Fruit fly (Drosophila melanogaster) whole organism, embryonic: Measurements from ENCODE around the gene CG8173.

Source experiments
- CG10209 ChIP-seq: fragments of 200-800 bp; sonication (Bioruptor generic); optimal IDR thresholded peaks from 3 replicates; lab custom pipeline; 2017; ENCODE audit warnings: missing biosample characterization, mild to moderate bottlenecking, missing genetic modification characterization, missing genetic modification reagents
- CG12236 ChIP-seq: fragments of 200-800 bp; sonication (Bioruptor generic); optimal IDR thresholded peaks from 2 replicates; lab custom pipeline; 2016; ENCODE audit warnings: missing biosample characterization, missing genetic modification characterization
- CG13287 ChIP-seq: fragments of 200-800 bp; sonication (Bioruptor generic); IDR thresholded peaks from 2 replicates; pipeline ENCODE4 v1.3.6; 2022; ENCODE audit warnings: missing biosample characterization, missing genetic modification characterization; ENCODE audit not compliant: partially characterized antibody
- CG15514 ChIP-seq: fragments of 200-800 bp; sonication (Bioruptor generic); optimal IDR thresholded peaks from 3 replicates; lab custom pipeline; 2017; ENCODE audit warnings: missing biosample characterization, missing genetic modification characterization, mild to moderate bottlenecking, moderate library complexity, missing genetic modification reagents
- CG16815 ChIP-seq: fragments of 200-800 bp; sonication (Bioruptor generic); optimal IDR thresholded peaks from 3 replicates; lab custom pipeline; 2017; ENCODE audit warnings: missing biosample characterization, mild to moderate bottlenecking, missing genetic modification characterization
- CG17186 ChIP-seq: fragments of 200-800 bp; sonication (Bioruptor generic); optimal IDR thresholded peaks from 3 replicates; lab custom pipeline; 2017; ENCODE audit warnings: missing biosample characterization, missing genetic modification reagents, missing genetic modification characterization
- CG17328 ChIP-seq: fragments of 200-800 bp; sonication (Bioruptor generic); IDR thresholded peaks from 2 replicates; pipeline ENCODE4 v1.3.6; 2022; ENCODE audit warnings: missing biosample characterization, missing genetic modification characterization
- CG2202 ChIP-seq: fragments of 200-800 bp; sonication (Bioruptor generic); optimal IDR thresholded peaks from 2 replicates; lab custom pipeline; 2018; ENCODE audit warnings: missing biosample characterization, mild to moderate bottlenecking, missing genetic modification characterization
- CG30020 ChIP-seq: fragments of 200-800 bp; optimal IDR thresholded peaks from 2 replicates; lab custom pipeline; 2019; ENCODE audit warnings: missing biosample characterization, mild to moderate bottlenecking, missing genetic modification characterization, moderate library complexity
- CG42726 ChIP-seq: fragments of 200-800 bp; sonication (Bioruptor generic); IDR thresholded peaks from 2 replicates; pipeline ENCODE4 v1.3.6; 2022; ENCODE audit warnings: missing biosample characterization, missing genetic modification characterization; ENCODE audit not compliant: partially characterized antibody
- CG4282 ChIP-seq: fragments of 200-800 bp; sonication (Bioruptor generic); optimal IDR thresholded peaks from 2 replicates; lab custom pipeline; 2016; ENCODE audit warnings: missing biosample characterization, missing genetic modification characterization
- CG6254 ChIP-seq: fragments of 200-800 bp; sonication (Bioruptor generic); optimal IDR thresholded peaks from 3 replicates; lab custom pipeline; 2017; ENCODE audit warnings: mild to moderate bottlenecking, missing biosample characterization, missing genetic modification reagents, missing genetic modification characterization
- CG7556 ChIP-seq: fragments of 200-800 bp; sonication (Bioruptor generic); optimal IDR thresholded peaks from 2 replicates; lab custom pipeline; 2017; ENCODE audit warnings: missing biosample characterization, mild to moderate bottlenecking, missing genetic modification characterization
- CG8924 ChIP-seq: fragments of 200-800 bp; optimal IDR thresholded peaks from 3 replicates; lab custom pipeline; 2019; ENCODE audit warnings: missing biosample characterization, mild to moderate bottlenecking, missing genetic modification characterization, moderate library complexity
- CkIIα-i1 ChIP-seq: fragments of 200-800 bp; sonication (Bioruptor generic); IDR thresholded peaks from 2 replicates; pipeline ENCODE4 v1.3.6; 2022; ENCODE audit warnings: missing biosample characterization, missing genetic modification characterization
- D19A ChIP-seq: fragments of 200-800 bp; optimal IDR thresholded peaks from 3 replicates; lab custom pipeline; 2019; ENCODE audit warnings: missing biosample characterization, mild to moderate bottlenecking, missing genetic modification characterization, moderate library complexity
- Dek ChIP-seq: fragments of 200-800 bp; sonication (Bioruptor generic); optimal IDR thresholded peaks from 3 replicates; lab custom pipeline; 2019; ENCODE audit warnings: missing biosample characterization, mild to moderate bottlenecking, missing genetic modification characterization, moderate library complexity
- ERR ChIP-seq: fragments of 200-800 bp; sonication (Bioruptor generic); optimal IDR thresholded peaks from 2 replicates; lab custom pipeline; 2016; ENCODE audit warnings: missing biosample characterization, missing genetic modification characterization
- Fer1 ChIP-seq: fragments of 200-800 bp; sonication (Bioruptor generic); optimal IDR thresholded peaks from 2 replicates; lab custom pipeline; 2017; ENCODE audit warnings: missing biosample characterization, mild to moderate bottlenecking, missing genetic modification characterization
- HLH54F ChIP-seq: fragments of 200-800 bp; sonication (Bioruptor generic); optimal IDR thresholded peaks from 3 replicates; lab custom pipeline; 2016; ENCODE audit warnings: missing biosample characterization, missing genetic modification characterization
- Hr39 ChIP-seq: fragments of >200 bp; optimal IDR thresholded peaks from 2 replicates; lab custom pipeline; 2017
- Lhr ChIP-seq: fragments of 200-800 bp; sonication (Bioruptor generic); optimal IDR thresholded peaks from 3 replicates; lab custom pipeline; 2017; ENCODE audit warnings: mild to moderate bottlenecking, missing biosample characterization, missing genetic modification reagents, missing genetic modification characterization
- MBD-R2 ChIP-seq: fragments of 200-800 bp; sonication (Bioruptor generic); IDR thresholded peaks from 2 replicates; pipeline ENCODE4 v1.3.6; 2022; ENCODE audit warnings: missing biosample characterization, missing genetic modification characterization
- Myb ChIP-seq: fragments of 200-800 bp; sonication (Bioruptor generic); optimal IDR thresholded peaks from 2 replicates; lab custom pipeline; 2016; ENCODE audit warnings: missing biosample characterization, missing genetic modification characterization
- NFAT ChIP-seq: fragments of 200-800 bp; sonication (Bioruptor generic); IDR thresholded peaks from 2 replicates; pipeline ENCODE4 v1.3.6; 2022; ENCODE audit warnings: missing biosample characterization, missing genetic modification characterization
- Pdp1 ChIP-seq, 2 experiments: fragments of 200-800 bp; sonication (Bioruptor generic); optimal IDR thresholded peaks; 3 replicates each; lab custom pipeline; 2016; ENCODE audit warnings: missing biosample characterization in 2 of 2, missing genetic modification characterization in 2 of 2, mild to moderate bottlenecking in 1 of 2, moderate library complexity in 1 of 2
- Rfx ChIP-seq: fragments of 200-800 bp; sonication (Bioruptor generic); IDR thresholded peaks from 2 replicates; pipeline ENCODE4 v1.3.6; 2022; ENCODE audit warnings: missing biosample characterization, missing genetic modification characterization
- Taf1 ChIP-seq: fragments of 200-800 bp; sonication (Bioruptor generic); IDR thresholded peaks from 2 replicates; pipeline ENCODE4 v1.3.6; 2022; ENCODE audit warnings: missing biosample characterization, missing genetic modification characterization
- ase ChIP-seq: fragments of 200-800 bp; sonication (Bioruptor generic); IDR thresholded peaks from 3 replicates; pipeline ENCODE4 v1.3.6; 2022; ENCODE audit warnings: missing biosample characterization, missing genetic modification characterization
- ash1 ChIP-seq: fragments of 200-800 bp; sonication (Bioruptor generic); optimal IDR thresholded peaks from 2 replicates; lab custom pipeline; 2018; ENCODE audit warnings: missing biosample characterization, mild to moderate bottlenecking, missing genetic modification characterization
- az2 ChIP-seq: fragments of 200-800 bp; sonication (Bioruptor generic); optimal IDR thresholded peaks from 3 replicates; lab custom pipeline; 2016; ENCODE audit warnings: missing biosample characterization, missing genetic modification characterization
- bowl ChIP-seq: fragments of 200-800 bp; sonication (Bioruptor generic); IDR thresholded peaks from 2 replicates; pipeline ENCODE4 v1.3.6; 2022; ENCODE audit warnings: missing biosample characterization, missing genetic modification characterization
- btn ChIP-seq: fragments of 200-800 bp; sonication (Bioruptor generic); optimal IDR thresholded peaks from 2 replicates; lab custom pipeline; 2016; ENCODE audit warnings: missing biosample characterization, missing genetic modification characterization
- caup ChIP-seq: fragments of 200-800 bp; sonication (Bioruptor generic); optimal IDR thresholded peaks from 3 replicates; lab custom pipeline; 2017; ENCODE audit warnings: missing biosample characterization, mild to moderate bottlenecking, missing genetic modification characterization, moderate library complexity; ENCODE audit not compliant: severe bottlenecking
- dysf ChIP-seq: fragments of 200-800 bp; sonication (Bioruptor generic); IDR thresholded peaks from 3 replicates; pipeline ENCODE4 v1.3.6; 2022; ENCODE audit warnings: missing biosample characterization, missing genetic modification characterization
- en ChIP-seq: fragments of 200-800 bp; sonication (Bioruptor generic); optimal IDR thresholded peaks from 2 replicates; lab custom pipeline; 2016; ENCODE audit warnings: missing biosample characterization, missing genetic modification characterization
- esg ChIP-seq: fragments of 200-800 bp; sonication (Bioruptor generic); conservative IDR thresholded peaks from 2 replicates; pipeline ENCODE4 v1.3.6; 2022; ENCODE audit warnings: missing biosample characterization, missing genetic modification characterization
- eve ChIP-seq, 2 experiments: fragments of >200 bp; optimal IDR thresholded peaks; 2 replicates each; lab custom pipeline; 2017; ENCODE audit warnings: missing biosample characterization in 2 of 2, missing genetic modification characterization in 2 of 2
- gcm2 ChIP-seq: fragments of 200-800 bp; sonication (Bioruptor generic); optimal IDR thresholded peaks from 2 replicates; lab custom pipeline; 2016; ENCODE audit warnings: missing biosample characterization, missing genetic modification characterization
- ham ChIP-seq: fragments of 200-800 bp; sonication (Bioruptor generic); IDR thresholded peaks from 2 replicates; pipeline ENCODE4 v1.3.6; 2022; ENCODE audit warnings: missing biosample characterization, missing genetic modification characterization
- ind ChIP-seq: fragments of 200-800 bp; sonication (Bioruptor generic); optimal IDR thresholded peaks from 3 replicates; lab custom pipeline; 2016; ENCODE audit warnings: missing biosample characterization, missing genetic modification characterization
- insv ChIP-seq, 2 experiments: fragments of 200-800 bp; sonication (Bioruptor generic); optimal IDR thresholded peaks; 3 replicates each; lab custom pipeline; 2016 to 2018; ENCODE audit warnings: missing biosample characterization in 2 of 2, missing genetic modification characterization in 2 of 2
- kay ChIP-seq: fragments of 200-800 bp; sonication (Bioruptor generic); optimal IDR thresholded peaks from 2 replicates; lab custom pipeline; 2016; ENCODE audit warnings: missing biosample characterization, missing genetic modification characterization
- maf-S ChIP-seq: fragments of 200-800 bp; sonication (Bioruptor generic); optimal IDR thresholded peaks from 2 replicates; lab custom pipeline; 2016; ENCODE audit warnings: missing biosample characterization, missing genetic modification characterization
- phol ChIP-seq: fragments of 200-800 bp; sonication (Bioruptor generic); optimal IDR thresholded peaks from 3 replicates; lab custom pipeline; 2018; ENCODE audit warnings: missing biosample characterization, mild to moderate bottlenecking, missing genetic modification characterization, moderate library complexity
- prd ChIP-seq, 3 experiments: fragments of >200 bp in 2 of 3; fragments of 200-800 bp in 1 of 3; sonication (Bioruptor generic) in 1 of 3; optimal IDR thresholded peaks in 2 of 3; IDR thresholded peaks in 1 of 3; 2 replicates in 2 of 3; 3 replicates in 1 of 3; pipeline versions ENCODE4 v1.3.6 to Lab custom; 2017 to 2022; ENCODE audit warnings: missing biosample characterization in 1 of 3, missing genetic modification characterization in 1 of 3
- pum ChIP-seq: fragments of 200-800 bp; sonication (Bioruptor generic); optimal IDR thresholded peaks from 2 replicates; lab custom pipeline; 2016; ENCODE audit warnings: missing biosample characterization, missing genetic modification characterization
- sens ChIP-seq: fragments of 200-800 bp; sonication (Bioruptor generic); peaks from one replicate; lab custom pipeline; 2016; ENCODE audit warnings: missing biosample characterization, missing genetic modification characterization
- tin ChIP-seq: fragments of 200-800 bp; sonication (Bioruptor generic); optimal IDR thresholded peaks from 3 replicates; lab custom pipeline; 2016; ENCODE audit warnings: missing biosample characterization, missing genetic modification characterization
- tx ChIP-seq: fragments of 200-800 bp; sonication (Bioruptor generic); optimal IDR thresholded peaks from 2 replicates; lab custom pipeline; 2016; ENCODE audit warnings: missing biosample characterization, missing genetic modification characterization
- wor ChIP-seq: fragments of 200-800 bp; sonication (Bioruptor generic); IDR thresholded peaks from 2 replicates; pipeline ENCODE4 v1.3.6; 2022; ENCODE audit warnings: missing biosample characterization, missing genetic modification characterization

Gene CG8173

DNA sequence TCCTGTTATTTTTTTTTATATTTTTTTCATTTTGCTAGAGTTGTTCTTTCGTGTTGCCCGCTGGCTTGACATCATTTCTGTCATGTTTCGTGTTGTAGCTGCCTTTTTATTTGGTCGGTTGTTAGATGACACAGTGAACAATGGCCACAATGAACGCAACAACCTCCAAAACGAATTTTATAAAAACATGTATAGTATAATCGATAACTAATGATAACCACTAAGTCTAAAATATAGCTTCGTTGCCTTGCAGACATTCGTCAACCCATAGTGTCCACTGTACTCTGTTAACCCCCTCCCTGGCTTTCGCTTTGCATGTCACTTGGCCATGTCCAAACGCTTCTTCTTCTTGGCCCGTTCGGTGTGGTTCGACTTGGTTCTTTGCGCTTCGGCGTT, 4.3 kb upstream of the CG8173 start (continued):
- TF ChIP-seq Pdp1 (GFP tag; optimal IDR thresholded peaks at IDR 0.05; lab: Kevin White, UChicago) (peak; percentile 54 to 75), CkIIα-i1 (GFP tag; lab: Robert Waterston, UW) (peak; percentile 35; the same call in 1 of the 2 replicates), Hr39 (no peak), Rfx (GFP tag; lab: Robert Waterston, UW) (peak; percentile 86), maf-S (peak; percentile 62), Myb (GFP tag; lab: Kevin White, UChicago) (peak; percentile 47), CG16815 (peak; percentile 49), tin (peak; percentile 76), HLH54F (GFP tag; lab: Kevin White, UChicago) (peak; percentile 79), en (GFP tag; lab: Kevin White, UChicago) (peak; percentile 2), NFAT (GFP tag; lab: Robert Waterston, UW) (peak; percentile 72), Dek (tag; lab: Kevin White, UChicago) (peak; percentile 15), pum (GFP tag; lab: Kevin White, UChicago) (peak; percentile 73), phol (tag; lab: Kevin White, UChicago) (peak; percentile 50), insv (GFP tag; optimal IDR thresholded peaks at IDR 0.05; lab: Kevin White, UChicago) (no peak), eve (GFP tag; optimal IDR thresholded peaks at IDR 0.05; lab: Kevin White, UChicago) (peak in 1 of 2 experiments; percentile 88), btn (peak; percentile 70), CG8924 (tag; lab: Kevin White, UChicago) (peak; percentile 55), ase (GFP tag; lab: Robert Waterston, UW) (peak; percentile 80), gcm2 (GFP tag; lab: Kevin White, UChicago) (peak; percentile 14), CG30020 (tag; lab: Kevin White, UChicago) (no peak), CG10209 (peak; percentile 47), CG4282 (peak; percentile 38), ash1 (GFP tag; lab: Kevin White, UChicago) (no peak), ind (GFP tag; lab: Kevin White, UChicago) (peak; percentile 82), CG17186 (GFP tag; lab: Kevin White, UChicago) (no peak), CG15514 (peak; percentile 38), CG7556 (peak; percentile 48), az2 (GFP tag; lab: Kevin White, UChicago) (peak; percentile 68), bowl (GFP tag; lab: Robert Waterston, UW) (peak; percentile 38; the same call in 1 of the 2 replicates), CG2202 (tag; lab: Kevin White, UChicago) (no peak), tx (GFP tag; lab: Kevin White, UChicago) (peak; percentile 66), Fer1 (GFP tag; lab: Kevin White, UChicago) (peak; percentile 59), ERR (GFP tag; lab: Kevin White, UChicago) (peak; percentile 65), dysf (GFP tag; lab: Robert Waterston, UW) (peak; percentile 86), CG12236 (peak; percentile 61), CG6254 (GFP tag; lab: Kevin White, UChicago) (peak; percentile 41), Lhr (GFP tag; lab: Kevin White, UChicago) (no peak), D19A (tag; lab: Kevin White, UChicago) (peak; percentile 27), prd (optimal IDR thresholded peaks at IDR 0.05; lab: Kevin White, UChicago) (no peak), prd (GFP tag; IDR thresholded peaks at IDR 0.05; lab: Robert Waterston, UW) (peak; percentile 89), esg (GFP tag; lab: Robert Waterston, UW) (peak; percentile 70), MBD-R2 (GFP tag; lab: Robert Waterston, UW) (peak; percentile 63), kay (GFP tag; lab: Kevin White, UChicago) (no peak), CG13287 (GFP tag; lab: Robert Waterston, UW) (no peak), caup (peak; percentile 50), Taf1 (GFP tag; lab: Robert Waterston, UW) (peak; percentile 78), wor (peak; percentile 65), CG17328 (GFP tag; lab: Robert Waterston, UW) (peak; percentile 79), ham (GFP tag; lab: Robert Waterston, UW) (no peak), CG42726 (GFP tag; lab: Robert Waterston, UW) (no peak), sens (GFP tag; lab: Kevin White, UChicago) (peak; percentile 93)
